Fruit fly (Drosophila melanogaster) whole organism, embryonic: ENCODE results near the gene CG7367.

Experiments used
- ATbp ChIP-seq: fragments of 200-800 bp; sonication (Bioruptor generic); optimal IDR thresholded peaks from 2 replicates; lab custom pipeline; 2017; ENCODE audit warnings: missing biosample characterization, mild to moderate bottlenecking, missing genetic modification characterization, missing genetic modification reagents
- B-H2 ChIP-seq: fragments of 200-800 bp; sonication (Bioruptor generic); optimal IDR thresholded peaks from 2 replicates; lab custom pipeline; 2018; ENCODE audit warnings: missing biosample characterization, mild to moderate bottlenecking, missing genetic modification characterization
- CG12769 ChIP-seq: fragments of 200-800 bp; sonication (Bioruptor generic); optimal IDR thresholded peaks from 2 replicates; lab custom pipeline; 2019; ENCODE audit warnings: missing biosample characterization, mild to moderate bottlenecking, missing genetic modification characterization, moderate library complexity
- CG15601 ChIP-seq: fragments of 200-800 bp; sonication (Bioruptor generic); optimal IDR thresholded peaks from 3 replicates; lab custom pipeline; 2019; ENCODE audit warnings: missing biosample characterization, mild to moderate bottlenecking, missing genetic modification characterization, moderate library complexity
- CG15696 ChIP-seq: fragments of 200-800 bp; sonication (Bioruptor generic); optimal IDR thresholded peaks from 2 replicates; lab custom pipeline; 2019; ENCODE audit warnings: missing biosample characterization, mild to moderate bottlenecking, missing genetic modification characterization, moderate library complexity
- CG16815 ChIP-seq: fragments of 200-800 bp; sonication (Bioruptor generic); optimal IDR thresholded peaks from 3 replicates; lab custom pipeline; 2017; ENCODE audit warnings: missing biosample characterization, mild to moderate bottlenecking, missing genetic modification characterization
- CG17802 ChIP-seq: fragments of 200-800 bp; sonication (Bioruptor generic); optimal IDR thresholded peaks from 2 replicates; lab custom pipeline; 2018; ENCODE audit warnings: missing biosample characterization, mild to moderate bottlenecking, missing genetic modification characterization, moderate library complexity
- CG18476 ChIP-seq: fragments of 200-800 bp; sonication (Bioruptor generic); optimal IDR thresholded peaks from 2 replicates; lab custom pipeline; 2016; ENCODE audit warnings: missing biosample characterization, mild to moderate bottlenecking, missing genetic modification characterization
- CG30403 ChIP-seq: fragments of 200-800 bp; sonication (Bioruptor generic); optimal IDR thresholded peaks from 3 replicates; lab custom pipeline; 2016; ENCODE audit warnings: missing biosample characterization, missing genetic modification characterization
- CG31365 ChIP-seq: fragments of 200-800 bp; sonication (Bioruptor generic); optimal IDR thresholded peaks from 2 replicates; lab custom pipeline; 2018; ENCODE audit warnings: missing biosample characterization, mild to moderate bottlenecking, missing genetic modification characterization
- CG3163 ChIP-seq: fragments of 200-800 bp; sonication (Bioruptor generic); optimal IDR thresholded peaks from 3 replicates; lab custom pipeline; 2016; ENCODE audit warnings: missing biosample characterization, missing genetic modification characterization
- CG34376 ChIP-seq: fragments of 200-800 bp; sonication (Bioruptor generic); optimal IDR thresholded peaks from 2 replicates; lab custom pipeline; 2018; ENCODE audit warnings: missing biosample characterization, mild to moderate bottlenecking, missing genetic modification characterization
- CG34422 ChIP-seq: fragments of 200-800 bp; sonication (Bioruptor generic); IDR thresholded peaks from 3 replicates; pipeline ENCODE4 v1.3.6; 2022; ENCODE audit warnings: missing biosample characterization, missing genetic modification characterization
- CG3838 ChIP-seq: fragments of 200-800 bp; sonication (Bioruptor generic); optimal IDR thresholded peaks from 3 replicates; lab custom pipeline; 2016; ENCODE audit warnings: missing biosample characterization, missing genetic modification characterization
- CG43689 ChIP-seq: fragments of 200-800 bp; sonication (Bioruptor generic); IDR thresholded peaks from 2 replicates; pipeline ENCODE4 v1.3.6; 2022; ENCODE audit warnings: missing biosample characterization, missing genetic modification characterization
- CG4617 ChIP-seq: fragments of 200-800 bp; sonication (Bioruptor generic); optimal IDR thresholded peaks from 3 replicates; lab custom pipeline; 2016; ENCODE audit warnings: missing biosample characterization, missing genetic modification characterization, borderline replicate concordance
- CG4820 ChIP-seq: fragments of 200-800 bp; sonication (Bioruptor generic); optimal IDR thresholded peaks from 3 replicates; lab custom pipeline; 2016; ENCODE audit warnings: missing biosample characterization, missing genetic modification characterization
- CG6689 ChIP-seq: fragments of 200-800 bp; sonication (Bioruptor generic); IDR thresholded peaks from 2 replicates; pipeline ENCODE4 v1.3.6; 2022; ENCODE audit warnings: missing biosample characterization, missing genetic modification characterization
- CG6854 ChIP-seq: fragments of 200-800 bp; sonication (Bioruptor generic); optimal IDR thresholded peaks from 3 replicates; lab custom pipeline; 2017; ENCODE audit warnings: missing biosample characterization, mild to moderate bottlenecking, missing genetic modification characterization
- CG9437 ChIP-seq: fragments of 200-800 bp; sonication (Bioruptor generic); optimal IDR thresholded peaks from 2 replicates; lab custom pipeline; 2018; ENCODE audit warnings: missing biosample characterization, mild to moderate bottlenecking, missing genetic modification characterization
- Camta ChIP-seq: fragments of 200-800 bp; sonication (Bioruptor generic); optimal IDR thresholded peaks from 2 replicates; lab custom pipeline; 2016; ENCODE audit warnings: missing biosample characterization, missing genetic modification characterization
- Dad ChIP-seq: fragments of 200-800 bp; sonication (Bioruptor generic); optimal IDR thresholded peaks from 3 replicates; lab custom pipeline; 2016; ENCODE audit warnings: missing biosample characterization, missing genetic modification characterization
- Dbx ChIP-seq: fragments of 200-800 bp; sonication (Bioruptor generic); IDR thresholded peaks from 3 replicates; pipeline ENCODE4 v1.3.6; 2022; ENCODE audit warnings: missing biosample characterization, missing genetic modification characterization
- Dip3 ChIP-seq: fragments of 200-800 bp; sonication (Bioruptor generic); optimal IDR thresholded peaks from 3 replicates; lab custom pipeline; 2016; ENCODE audit warnings: missing biosample characterization, missing genetic modification characterization
- E2f2 ChIP-seq: fragments of 200-800 bp; sonication (Bioruptor generic); IDR thresholded peaks from 2 replicates; pipeline ENCODE4 v1.3.6; 2022; ENCODE audit warnings: missing biosample characterization, missing genetic modification characterization
- HmgZ ChIP-seq: fragments of 200-800 bp; sonication (Bioruptor generic); optimal IDR thresholded peaks from 2 replicates; lab custom pipeline; 2018; ENCODE audit warnings: missing biosample characterization, mild to moderate bottlenecking, missing genetic modification characterization
- Hr51 ChIP-seq, 2 experiments: fragments of 200-800 bp; sonication (Bioruptor generic); optimal IDR thresholded peaks; 2 replicates in 1 of 2; 3 replicates in 1 of 2; lab custom pipeline; 2016 to 2018; ENCODE audit warnings: missing biosample characterization in 2 of 2, missing genetic modification characterization in 2 of 2, mild to moderate bottlenecking in 1 of 2, moderate library complexity in 1 of 2
- Hsf ChIP-seq: fragments of 200-800 bp; sonication (Bioruptor generic); optimal IDR thresholded peaks from 3 replicates; lab custom pipeline; 2016; ENCODE audit warnings: missing biosample characterization, missing genetic modification characterization
- Oli ChIP-seq: fragments of 200-800 bp; sonication (Bioruptor generic); optimal IDR thresholded peaks from 2 replicates; lab custom pipeline; 2018; ENCODE audit warnings: missing biosample characterization, mild to moderate bottlenecking, missing genetic modification characterization, moderate library complexity
- Scr ChIP-seq: fragments of 200-800 bp; sonication (Bioruptor generic); IDR thresholded peaks from 2 replicates; pipeline ENCODE4 v1.3.6; 2022; ENCODE audit warnings: missing biosample characterization, missing genetic modification characterization; ENCODE audit not compliant: partially characterized antibody
- Trl ChIP-seq, 3 experiments: fragments of >200 bp in 2 of 3; fragments of 200-800 bp in 1 of 3; sonication (Bioruptor generic) in 1 of 3; optimal IDR thresholded peaks; 2 replicates in 1 of 3; 3 replicates in 2 of 3; lab custom pipeline; 2016 to 2017; ENCODE audit warnings: missing biosample characterization in 1 of 3, missing genetic modification characterization in 1 of 3
- chm ChIP-seq: fragments of 200-800 bp; sonication (Bioruptor generic); IDR thresholded peaks from 2 replicates; pipeline ENCODE4 v1.3.6; 2022; ENCODE audit warnings: missing biosample characterization, missing genetic modification characterization
- dm ChIP-seq: fragments of 200-800 bp; sonication (Bioruptor generic); optimal IDR thresholded peaks from 3 replicates; lab custom pipeline; 2016; ENCODE audit warnings: missing biosample characterization, missing genetic modification characterization
- dysf ChIP-seq: fragments of 200-800 bp; sonication (Bioruptor generic); IDR thresholded peaks from 3 replicates; pipeline ENCODE4 v1.3.6; 2022; ENCODE audit warnings: missing biosample characterization, missing genetic modification characterization
- lilli ChIP-seq: fragments of 200-800 bp; sonication (Bioruptor generic); optimal IDR thresholded peaks from 3 replicates; lab custom pipeline; 2016; ENCODE audit warnings: missing biosample characterization, missing genetic modification characterization
- nmo ChIP-seq: fragments of 200-800 bp; sonication (Bioruptor generic); optimal IDR thresholded peaks from 2 replicates; lab custom pipeline; 2018; ENCODE audit warnings: missing biosample characterization, mild to moderate bottlenecking, missing genetic modification characterization, moderate library complexity
- onecut ChIP-seq: fragments of 200-800 bp; sonication (Bioruptor generic); IDR thresholded peaks from 2 replicates; pipeline ENCODE4 v1.3.6; 2022; ENCODE audit warnings: missing biosample characterization, missing genetic modification characterization
- peb ChIP-seq: fragments of 200-800 bp; sonication (Bioruptor generic); IDR thresholded peaks from 2 replicates; pipeline ENCODE4 v1.3.6; 2022; ENCODE audit warnings: missing biosample characterization, missing genetic modification characterization
- sd ChIP-seq: fragments of 200-800 bp; sonication (Bioruptor generic); optimal IDR thresholded peaks from 3 replicates; lab custom pipeline; 2018; ENCODE audit warnings: missing biosample characterization, mild to moderate bottlenecking, missing genetic modification characterization, moderate library complexity
- sens ChIP-seq: fragments of 200-800 bp; sonication (Bioruptor generic); peaks from one replicate; lab custom pipeline; 2016; ENCODE audit warnings: missing biosample characterization, missing genetic modification characterization
- seq ChIP-seq: fragments of 200-800 bp; sonication (Bioruptor generic); IDR thresholded peaks from 2 replicates; pipeline ENCODE4 v1.3.6; 2022; ENCODE audit warnings: missing biosample characterization, missing genetic modification characterization
- so ChIP-seq: fragments of 200-800 bp; sonication (Bioruptor generic); IDR thresholded peaks from 3 replicates; pipeline ENCODE4 v1.3.6; 2022; ENCODE audit warnings: missing biosample characterization, missing genetic modification characterization
- sqz ChIP-seq: fragments of 200-800 bp; sonication (Bioruptor generic); optimal IDR thresholded peaks from 3 replicates; lab custom pipeline; 2018; ENCODE audit warnings: missing biosample characterization, mild to moderate bottlenecking, missing genetic modification characterization
- tna ChIP-seq: fragments of 200-800 bp; sonication (Bioruptor generic); IDR thresholded peaks from 2 replicates; pipeline ENCODE4 v1.3.6; 2022; ENCODE audit warnings: missing biosample characterization, missing genetic modification characterization; ENCODE audit not compliant: partially characterized antibody
- zen ChIP-seq: fragments of 200-800 bp; sonication (Bioruptor generic); optimal IDR thresholded peaks from 3 replicates; lab custom pipeline; 2018; ENCODE audit warnings: missing biosample characterization, mild to moderate bottlenecking, missing genetic modification characterization, moderate library complexity
- zfh1 ChIP-seq: fragments of 200-800 bp; sonication (Bioruptor generic); IDR thresholded peaks from 3 replicates; pipeline ENCODE4 v1.3.6; 2022; ENCODE audit warnings: missing biosample characterization, missing genetic modification characterization

CG7367 gene

dm6 chr2L:8009283-8010211 lies 30.0 kb downstream of the CG7367 start, which contains the start of gene CG12560 (continued):
- peak; percentile 40; the same call in 1 of the 2 replicates for TF ChIP-seq chm (GFP tag; lab: Robert Waterston, UW)
- TF ChIP-seq dysf (GFP tag; lab: Robert Waterston, UW): peak; percentile 39; the same call in 2 of the 3 replicates
- peak; percentile 45 for TF ChIP-seq CG34376 (GFP tag; lab: Kevin White, UChicago)
- no peak for TF ChIP-seq CG18476 (GFP tag; lab: Kevin White, UChicago)
- no peak for TF ChIP-seq Dad (GFP tag; lab: Kevin White, UChicago)
- no peak for TF ChIP-seq CG16815 (GFP tag; lab: Kevin White, UChicago)
- peak; percentile 24 for TF ChIP-seq lilli
- peak; percentile 95 for TF ChIP-seq CG3163 (GFP tag; lab: Kevin White, UChicago)
- TF ChIP-seq HmgZ (tag; lab: Kevin White, UChicago): peak; percentile 8
- TF ChIP-seq Hsf (GFP tag; lab: Kevin White, UChicago): no peak
- peak; percentile 40; the same call in 1 of the 2 replicates for TF ChIP-seq tna (GFP tag; lab: Robert Waterston, UW)
- TF ChIP-seq ATbp (GFP tag; lab: Kevin White, UChicago): peak; percentile 4
- peak; percentile 27 for TF ChIP-seq sqz (GFP tag; lab: Kevin White, UChicago)
- no peak for TF ChIP-seq CG4820 (GFP tag; lab: Kevin White, UChicago)
- no peak for TF ChIP-seq CG9437
- peak; percentile 71; the same call in 2 of the 3 replicates for TF ChIP-seq so (GFP tag; lab: Robert Waterston, UW)
- peak; percentile 23; the same call in 1 of the 2 replicates for TF ChIP-seq CG6689
- TF ChIP-seq CG3838 (GFP tag; lab: Kevin White, UChicago): peak; percentile 15
- TF ChIP-seq CG31365 (tag; lab: Kevin White, UChicago): no peak
- TF ChIP-seq dm (GFP tag; lab: Kevin White, UChicago): peak; percentile 27
- no peak for TF ChIP-seq zen (tag; lab: Kevin White, UChicago)
- TF ChIP-seq zfh1 (GFP tag; lab: Robert Waterston, UW): 0 out of 3 replicates have a peak, but pooled peaks have one; percentile 14
- TF ChIP-seq sd (tag; lab: Kevin White, UChicago): peak; percentile 78
- TF ChIP-seq seq (GFP tag; lab: Robert Waterston, UW): 0 out of 2 replicates have a peak, but pooled peaks have one; percentile 7
- TF ChIP-seq CG43689 (GFP tag; lab: Robert Waterston, UW): peak; percentile 33; the same call in 1 of the 2 replicates
- TF ChIP-seq CG34422 (GFP tag; lab: Robert Waterston, UW): peak; percentile 43; the same call in 1 of the 3 replicates
- peak; percentile 20 for TF ChIP-seq Camta (GFP tag; lab: Kevin White, UChicago)
- peak; percentile 18; the same call in 1 of the 2 replicates for TF ChIP-seq E2f2 (GFP tag; lab: Robert Waterston, UW)
- TF ChIP-seq B-H2 (GFP tag; lab: Kevin White, UChicago): peak; percentile 6
- peak; percentile 16; the same call in 1 of the 2 replicates for TF ChIP-seq onecut (GFP tag; lab: Robert Waterston, UW)
- peak; percentile 37 for TF ChIP-seq CG15601
- TF ChIP-seq Trl (optimal IDR thresholded peaks at IDR 0.05; lab: Kevin White, UChicago): peak; percentile 15 to 60
- peak; percentile 40 for TF ChIP-seq Trl (GFP tag; optimal IDR thresholded peaks at IDR 0.05; lab: Kevin White, UChicago)
- TF ChIP-seq Hr51 (GFP tag; optimal IDR thresholded peaks at IDR 0.05; lab: Kevin White, UChicago): peak in 1 of 2 experiments; percentile 22
- 0 out of 2 replicates have a peak, but pooled peaks have one; percentile 21 for TF ChIP-seq Scr (GFP tag; lab: Robert Waterston, UW)

- no peak for TF ChIP-seq Dbx
- TF ChIP-seq CG12769 (tag; lab: Kevin White, UChicago): peak; percentile 22
- TF ChIP-seq CG4617 (GFP tag; lab: Kevin White, UChicago): no peak
- no peak for TF ChIP-seq Oli (tag; lab: Kevin White, UChicago)
- TF ChIP-seq Trl (optimal IDR thresholded peaks at IDR 0.05; lab: Kevin White, UChicago): peak in 1 of 2 experiments; percentile 48
- TF ChIP-seq Trl (GFP tag; optimal IDR thresholded peaks at IDR 0.05; lab: Kevin White, UChicago): no peak
- no peak for TF ChIP-seq CG17802 (tag; lab: Kevin White, UChicago)
- no peak for TF ChIP-seq CG15696 (tag; lab: Kevin White, UChicago)
- no peak for TF ChIP-seq sens (GFP tag; lab: Kevin White, UChicago)
- TF ChIP-seq nmo: no peak
- TF ChIP-seq peb: no peak
- TF ChIP-seq CG30403 (GFP tag; lab: Kevin White, UChicago): no peak
- no peak for TF ChIP-seq Dip3 (GFP tag; lab: Kevin White, UChicago)
- no peak for TF ChIP-seq CG6854 (GFP tag; lab: Kevin White, UChicago)
Observed at dm6 chr2L:8007160-8007876, 32.3 kb downstream of the CG7367 start, which contains the start of gene Spn28Dc. Gene Spn28Dc, minus strand, starts transcription at chr2L:8007210.
